Worm (Caenorhabditis elegans) whole organism, L2 larva: ENCODE data around the gene mct-3.

Experiments
- C34F6.9 ChIP-seq: fragments of 150-350 bp; optimal IDR thresholded peaks from 2 replicates; lab custom pipeline; 2014; ENCODE audit warnings: missing biosample characterization, missing genetic modification characterization
- F13H6.1 ChIP-seq: sonication (generic microtip); optimal IDR thresholded peaks from 2 replicates; lab custom pipeline; 2016; ENCODE audit warnings: missing genetic modification characterization, missing compliant biosample characterization
- Y55F3AM.14 ChIP-seq: fragments of 200-800 bp; sonication (Bioruptor generic); optimal IDR thresholded peaks from 2 replicates; lab custom pipeline; 2018; ENCODE audit warnings: mild to moderate bottlenecking, missing genetic modification characterization, missing compliant biosample characterization
- ZK546.5 ChIP-seq: sonication (generic microtip); optimal IDR thresholded peaks from 2 replicates; lab custom pipeline; 2017; ENCODE audit warnings: missing biosample characterization, missing genetic modification characterization
- alr-1 ChIP-seq: fragments of 150-350 bp; optimal IDR thresholded peaks from 2 replicates; lab custom pipeline; 2014; ENCODE audit warnings: missing biosample characterization, missing genetic modification characterization
- aly-2 ChIP-seq: fragments of 150-350 bp; optimal IDR thresholded peaks from 2 replicates; lab custom pipeline; 2014; ENCODE audit warnings: missing biosample characterization, missing genetic modification characterization
- ama-1 ChIP-seq: fragments of 150-350 bp; optimal IDR thresholded peaks from 2 replicates; lab custom pipeline; 2018; ENCODE audit warnings: inconsistent platforms
- blmp-1 ChIP-seq: sonication (generic microtip); optimal IDR thresholded peaks from 2 replicates; lab custom pipeline; 2017; ENCODE audit warnings: missing genetic modification characterization, mild to moderate bottlenecking, missing compliant biosample characterization, antibody characterized with exemption, moderate library complexity; ENCODE audit not compliant: insufficient read depth
- ceh-16 ChIP-seq: fragments of 150-350 bp; optimal IDR thresholded peaks from 2 replicates; lab custom pipeline; 2014; ENCODE audit warnings: missing biosample characterization, missing genetic modification characterization
- ceh-82 ChIP-seq: fragments of 150-350 bp; optimal IDR thresholded peaks from 2 replicates; lab custom pipeline; 2014; ENCODE audit warnings: missing biosample characterization, missing genetic modification characterization
- crh-2 ChIP-seq: sonication (generic microtip); optimal IDR thresholded peaks from 2 replicates; lab custom pipeline; 2017; ENCODE audit warnings: missing biosample characterization, missing genetic modification characterization
- elt-1 ChIP-seq: fragments of 150-350 bp; optimal IDR thresholded peaks from 2 replicates; lab custom pipeline; 2014; ENCODE audit warnings: missing biosample characterization, missing genetic modification characterization
- elt-3 ChIP-seq: sonication (generic microtip); optimal IDR thresholded peaks from 2 replicates; lab custom pipeline; 2017; ENCODE audit warnings: missing biosample characterization, missing genetic modification characterization
- fos-1 ChIP-seq: fragments of 150-350 bp; optimal IDR thresholded peaks from 2 replicates; lab custom pipeline; 2014; ENCODE audit warnings: missing biosample characterization, missing genetic modification characterization
- gmeb-1 ChIP-seq: fragments of 150-350 bp; optimal IDR thresholded peaks from 2 replicates; lab custom pipeline; 2014; ENCODE audit warnings: missing biosample characterization, missing genetic modification characterization
- lin-11 ChIP-seq: fragments of 150-350 bp; sonication (generic microtip); optimal IDR thresholded peaks from 2 replicates; lab custom pipeline; 2014; ENCODE audit warnings: missing biosample characterization, missing genetic modification characterization, inconsistent platforms, mixed read lengths
- lin-13 ChIP-seq: fragments of 150-350 bp; optimal IDR thresholded peaks from 2 replicates; lab custom pipeline; 2014; ENCODE audit warnings: missing biosample characterization, missing genetic modification reagents, missing genetic modification characterization
- mdl-1 ChIP-seq, 2 experiments: fragments of 150-350 bp in 1 of 2; sonication (generic microtip) in 1 of 2; optimal IDR thresholded peaks; 2 replicates each; lab custom pipeline; 2017; ENCODE audit warnings: missing biosample characterization in 2 of 2, missing genetic modification characterization in 2 of 2
- nhr-10 ChIP-seq: sonication (generic microtip); optimal IDR thresholded peaks from 2 replicates; lab custom pipeline; 2017; ENCODE audit warnings: missing biosample characterization, missing genetic modification characterization
- nhr-11 ChIP-seq: fragments of 150-350 bp; optimal IDR thresholded peaks from 2 replicates; lab custom pipeline; 2014; ENCODE audit warnings: missing biosample characterization, missing genetic modification characterization
- nhr-12 ChIP-seq: fragments of 150-350 bp; optimal IDR thresholded peaks from 2 replicates; lab custom pipeline; 2014; ENCODE audit warnings: missing biosample characterization, missing genetic modification characterization
- nhr-129 ChIP-seq: fragments of 150-350 bp; optimal IDR thresholded peaks from 2 replicates; lab custom pipeline; 2014; ENCODE audit warnings: missing biosample characterization, missing genetic modification characterization
- nhr-21 ChIP-seq: fragments of 150-350 bp; optimal IDR thresholded peaks from 2 replicates; lab custom pipeline; 2014; ENCODE audit warnings: missing biosample characterization, missing genetic modification characterization
- nhr-237 ChIP-seq: fragments of 150-350 bp; optimal IDR thresholded peaks from 2 replicates; lab custom pipeline; 2014; ENCODE audit warnings: missing biosample characterization, missing genetic modification characterization
- nhr-25 ChIP-seq: fragments of 150-350 bp; sonication (generic microtip); optimal IDR thresholded peaks from 3 replicates; lab custom pipeline; 2014; ENCODE audit warnings: missing biosample characterization, missing genetic modification characterization
- nhr-6 ChIP-seq: fragments of 150-350 bp; optimal IDR thresholded peaks from 2 replicates; lab custom pipeline; 2014; ENCODE audit warnings: missing biosample characterization, missing genetic modification characterization
- nhr-77 ChIP-seq: fragments of 150-350 bp; optimal IDR thresholded peaks from 2 replicates; lab custom pipeline; 2014; ENCODE audit warnings: missing biosample characterization, missing genetic modification characterization
- sem-4 ChIP-seq: fragments of 150-350 bp; optimal IDR thresholded peaks from 2 replicates; lab custom pipeline; 2014; ENCODE audit warnings: missing biosample characterization, missing genetic modification reagents, missing genetic modification characterization
- skn-1 ChIP-seq: sonication (generic microtip); optimal IDR thresholded peaks from 2 replicates; lab custom pipeline; 2017; ENCODE audit warnings: missing biosample characterization, missing genetic modification characterization
- sma-3 ChIP-seq: sonication (generic microtip); optimal IDR thresholded peaks from 2 replicates; lab custom pipeline; 2016; ENCODE audit warnings: missing genetic modification reagents, missing genetic modification characterization, missing compliant biosample characterization
- sma-9 ChIP-seq, 2 experiments: fragments of 150-350 bp in 1 of 2; sonication (generic microtip) in 1 of 2; optimal IDR thresholded peaks; 2 replicates each; lab custom pipeline; 2014 to 2016; ENCODE audit warnings: missing genetic modification characterization in 2 of 2, mild to moderate bottlenecking in 1 of 2, missing biosample characterization in 1 of 2, missing compliant biosample characterization in 1 of 2, missing genetic modification reagents in 1 of 2, moderate library complexity in 1 of 2
- snpc-4 ChIP-seq: fragments of 150-350 bp; optimal IDR thresholded peaks from 2 replicates; lab custom pipeline; 2014; ENCODE audit warnings: missing biosample characterization, missing genetic modification characterization
- unc-39 ChIP-seq: fragments of 150-350 bp; optimal IDR thresholded peaks from 2 replicates; lab custom pipeline; 2014; ENCODE audit warnings: missing biosample characterization, missing genetic modification characterization
- zag-1 ChIP-seq: fragments of 150-350 bp; optimal IDR thresholded peaks from 2 replicates; lab custom pipeline; 2014; ENCODE audit warnings: missing biosample characterization, missing genetic modification characterization
- ztf-1 ChIP-seq: fragments of 200-800 bp; sonication (Bioruptor generic); conservative IDR thresholded peaks from 2 replicates; pipeline ENCODE4 v1.3.6; 2022; ENCODE audit warnings: missing genetic modification characterization, missing compliant biosample characterization
- ztf-11 ChIP-seq: sonication (generic microtip); optimal IDR thresholded peaks from 2 replicates; lab custom pipeline; 2017; ENCODE audit warnings: missing biosample characterization, missing genetic modification characterization
- ztf-4 ChIP-seq: fragments of 150-350 bp; optimal IDR thresholded peaks from 2 replicates; lab custom pipeline; 2014; ENCODE audit warnings: missing biosample characterization, missing genetic modification characterization

The mct-3 gene

ce11 chrX:13876860-13877259 is 24.2 kb downstream of the mct-3 start:
- TF ChIP-seq snpc-4 (no peak), fos-1 (tag; lab: Kevin White, UChicago) (peak; percentile 6)

DNA sequence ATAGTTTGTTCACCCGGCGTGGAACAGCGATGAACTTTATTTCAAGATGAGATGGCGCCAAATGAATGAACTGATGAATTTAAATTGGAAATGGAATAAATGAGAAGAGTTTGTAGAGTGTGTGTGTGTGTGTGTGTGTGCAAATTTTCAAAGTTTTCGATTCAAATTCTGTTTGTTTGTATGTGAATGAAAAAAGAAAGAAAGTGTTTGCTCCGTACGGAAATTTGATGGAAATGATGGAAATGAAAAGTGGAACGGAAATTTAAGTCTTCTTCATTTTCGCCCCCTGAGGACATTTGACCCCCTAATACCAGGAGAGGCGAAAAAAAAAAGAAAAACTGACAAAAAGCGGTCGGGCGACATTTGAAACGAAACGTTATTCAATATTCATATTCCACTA is 25.4 kb downstream of the mct-3 start:
- TF ChIP-seq alr-1 (no peak), unc-39 (tag; lab: Kevin White, UChicago) (no peak), ztf-11 (no peak), crh-2 (no peak), ztf-1 (GFP tag; lab: Robert Waterston, UW) (no peak), nhr-11 (no peak), nhr-6 (tag; lab: Kevin White, UChicago) (no peak), ama-1 (lab: Kevin White, UChicago) (no peak), ZK546.5 (tag; lab: Kevin White, UChicago) (no peak), snpc-4 (no peak), ceh-16 (no peak), nhr-21 (tag; lab: Kevin White, UChicago) (no peak), elt-1 (no peak)

ce11 chrX:13881760-13882369 is 29.2 kb downstream of the mct-3 start:
- TF ChIP-seq ztf-4 (tag; lab: Kevin White, UChicago) (no peak), lin-11 (tag; lab: Kevin White, UChicago) (no peak), lin-13 (GFP tag; lab: Kevin White, UChicago) (no peak), Y55F3AM.14 (no peak), nhr-77 (tag; lab: Kevin White, UChicago) (no peak), sma-9 (GFP tag; optimal IDR thresholded peaks at IDR 0.05; lab: Kevin White, UChicago) (no peak), sma-9 (tag; optimal IDR thresholded peaks at IDR 0.05; lab: Kevin White, UChicago) (no peak), gmeb-1 (tag; lab: Kevin White, UChicago) (no peak), sem-4 (no peak), elt-1 (no peak), blmp-1 (tag; lab: Kevin White, UChicago) (no peak), elt-3 (no peak), mdl-1 (tag; optimal IDR thresholded peaks at IDR 0.05; lab: Kevin White, UChicago) (no peak), zag-1 (tag; lab: Kevin White, UChicago) (no peak), sma-3 (GFP tag; lab: Kevin White, UChicago) (no peak)

DNA sequence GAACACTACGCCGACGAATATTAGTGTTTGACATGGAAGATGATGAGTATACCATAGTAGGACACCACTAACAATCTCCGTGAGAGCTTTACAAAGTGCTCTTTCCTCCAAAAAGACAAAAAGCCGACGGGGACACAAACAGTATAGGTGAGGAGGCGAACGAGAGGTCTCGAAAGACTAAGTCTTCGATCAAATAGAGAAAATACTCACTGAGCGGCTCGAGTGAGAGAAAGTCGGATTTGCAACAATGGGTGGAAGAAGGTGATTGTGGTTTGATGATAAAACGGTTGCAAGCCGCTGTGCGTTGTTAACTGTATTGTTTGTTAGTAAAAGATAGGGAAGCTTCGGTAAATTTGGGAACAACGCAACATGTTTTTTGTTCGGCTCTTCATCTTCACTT is 29.9 kb downstream of the mct-3 start, which contains the start of gene hlb-1:
Gene hlb-1 (minus strand): TSS at position 101 of the 400 bp plus-strand sequence.
- TF ChIP-seq elt-3, result no peak
- TF ChIP-seq ceh-82 (tag; lab: Kevin White, UChicago), result no peak
- TF ChIP-seq aly-2 (tag; lab: Kevin White, UChicago), result no peak
- no peak for TF ChIP-seq sma-3 (GFP tag; lab: Kevin White, UChicago)
- no peak for TF ChIP-seq alr-1
- no peak for TF ChIP-seq nhr-21 (tag; lab: Kevin White, UChicago)
- TF ChIP-seq skn-1, result no peak
- no peak for TF ChIP-seq ceh-16
- TF ChIP-seq nhr-10, result no peak
- no peak for TF ChIP-seq crh-2
- no peak for TF ChIP-seq C34F6.9
- TF ChIP-seq ztf-4 (tag; lab: Kevin White, UChicago), result no peak
- TF ChIP-seq nhr-12 (tag; lab: Kevin White, UChicago), result no peak
- TF ChIP-seq nhr-77 (tag; lab: Kevin White, UChicago), result no peak
- no peak for TF ChIP-seq nhr-237 (tag; lab: Kevin White, UChicago)

- TF ChIP-seq nhr-77 (tag; lab: Kevin White, UChicago), result no peak
- no peak for TF ChIP-seq nhr-12 (tag; lab: Kevin White, UChicago)
- peak; percentile 21 for TF ChIP-seq fos-1 (tag; lab: Kevin White, UChicago)
These were observed 31.5 kb downstream of the mct-3 start for ce11 chrX:13884157-13884556.

ce11 chrX:13885131-13885530 is 32.4 kb downstream of the mct-3 start:
- TF ChIP-seq nhr-25 (tag; lab: Kevin White, UChicago) (no peak), fos-1 (tag; lab: Kevin White, UChicago) (peak; percentile 91), crh-2 (peak; percentile 53), sma-9 (GFP tag; optimal IDR thresholded peaks at IDR 0.05; lab: Kevin White, UChicago) (peak; percentile 44), sma-9 (tag; optimal IDR thresholded peaks at IDR 0.05; lab: Kevin White, UChicago) (no peak), elt-1 (no peak), nhr-129 (tag; lab: Kevin White, UChicago) (peak; percentile 36), F13H6.1 (peak; percentile 7)
